Fruit fly (Drosophila melanogaster) whole organism, embryonic: Measurements from ENCODE around the gene meep.

ENCODE experiments used
- Adf1 ChIP-seq: fragments of 200-800 bp; sonication (Bioruptor generic); IDR thresholded peaks from 2 replicates; pipeline ENCODE4 v1.3.6; 2022; ENCODE audit warnings: missing biosample characterization, missing genetic modification characterization
- Antp ChIP-seq: fragments of 200-800 bp; sonication (Bioruptor generic); optimal IDR thresholded peaks from 3 replicates; lab custom pipeline; 2016; ENCODE audit warnings: missing biosample characterization, missing genetic modification characterization
- CG10654 ChIP-seq: fragments of 200-800 bp; sonication (Bioruptor generic); optimal IDR thresholded peaks from 2 replicates; lab custom pipeline; 2016; ENCODE audit warnings: missing biosample characterization, missing genetic modification characterization
- CG11695 ChIP-seq: fragments of 200-800 bp; sonication (Bioruptor generic); IDR thresholded peaks from 3 replicates; pipeline ENCODE4 v1.3.6; 2022; ENCODE audit warnings: missing biosample characterization, missing genetic modification characterization
- CG12659 ChIP-seq: fragments of 200-800 bp; sonication (Bioruptor generic); optimal IDR thresholded peaks from 3 replicates; lab custom pipeline; 2017; ENCODE audit warnings: mild to moderate bottlenecking, missing biosample characterization, missing genetic modification reagents, missing genetic modification characterization
- CG12744 ChIP-seq: fragments of 200-800 bp; sonication (Bioruptor generic); optimal IDR thresholded peaks from 2 replicates; lab custom pipeline; 2016; ENCODE audit warnings: missing biosample characterization, missing genetic modification characterization
- CG13296 ChIP-seq: fragments of 200-800 bp; sonication (Bioruptor generic); optimal IDR thresholded peaks from 3 replicates; lab custom pipeline; 2018; ENCODE audit warnings: missing biosample characterization, mild to moderate bottlenecking, missing genetic modification characterization
- CG15601 ChIP-seq: fragments of 200-800 bp; sonication (Bioruptor generic); optimal IDR thresholded peaks from 3 replicates; lab custom pipeline; 2019; ENCODE audit warnings: missing biosample characterization, mild to moderate bottlenecking, missing genetic modification characterization, moderate library complexity
- CG2875 ChIP-seq: fragments of 200-800 bp; sonication (Bioruptor generic); optimal IDR thresholded peaks from 2 replicates; lab custom pipeline; 2017; ENCODE audit warnings: missing biosample characterization, mild to moderate bottlenecking, missing genetic modification characterization, missing genetic modification reagents
- CG32532 ChIP-seq: fragments of 200-800 bp; sonication (Bioruptor generic); IDR thresholded peaks from 2 replicates; pipeline ENCODE4 v1.3.6; 2022; ENCODE audit warnings: missing biosample characterization, missing genetic modification characterization
- CG3847 ChIP-seq: fragments of 200-800 bp; sonication (Bioruptor generic); IDR thresholded peaks from 2 replicates; pipeline ENCODE4 v1.3.6; 2022; ENCODE audit warnings: missing biosample characterization, missing genetic modification characterization
- CG42726 ChIP-seq: fragments of 200-800 bp; sonication (Bioruptor generic); IDR thresholded peaks from 2 replicates; pipeline ENCODE4 v1.3.6; 2022; ENCODE audit warnings: missing biosample characterization, missing genetic modification characterization; ENCODE audit not compliant: partially characterized antibody
- CG4282 ChIP-seq: fragments of 200-800 bp; sonication (Bioruptor generic); optimal IDR thresholded peaks from 2 replicates; lab custom pipeline; 2016; ENCODE audit warnings: missing biosample characterization, missing genetic modification characterization
- CG4854 ChIP-seq: fragments of 200-800 bp; sonication (Bioruptor generic); optimal IDR thresholded peaks from 2 replicates; lab custom pipeline; 2016; ENCODE audit warnings: missing biosample characterization, missing genetic modification characterization, inconsistent platforms
- CG6689 ChIP-seq: fragments of 200-800 bp; sonication (Bioruptor generic); IDR thresholded peaks from 2 replicates; pipeline ENCODE4 v1.3.6; 2022; ENCODE audit warnings: missing biosample characterization, missing genetic modification characterization
- CG7928 ChIP-seq: fragments of 200-800 bp; sonication (Bioruptor generic); optimal IDR thresholded peaks from 2 replicates; lab custom pipeline; 2017; ENCODE audit warnings: missing biosample characterization, mild to moderate bottlenecking, missing genetic modification characterization
- CG9817 ChIP-seq: fragments of 200-800 bp; sonication (Bioruptor generic); optimal IDR thresholded peaks from 2 replicates; lab custom pipeline; 2018; ENCODE audit warnings: missing biosample characterization, mild to moderate bottlenecking, missing genetic modification characterization, moderate library complexity
- CoRest ChIP-seq: fragments of 200-800 bp; sonication (Bioruptor generic); optimal IDR thresholded peaks from 3 replicates; lab custom pipeline; 2018; ENCODE audit warnings: missing biosample characterization, mild to moderate bottlenecking, missing genetic modification characterization, moderate library complexity
- CrebB ChIP-seq: fragments of 200-800 bp; sonication (Bioruptor generic); optimal IDR thresholded peaks from 3 replicates; lab custom pipeline; 2018; ENCODE audit warnings: missing biosample characterization, mild to moderate bottlenecking, missing genetic modification characterization
- Dad ChIP-seq: fragments of 200-800 bp; sonication (Bioruptor generic); optimal IDR thresholded peaks from 3 replicates; lab custom pipeline; 2016; ENCODE audit warnings: missing biosample characterization, missing genetic modification characterization
- Drgx ChIP-seq: fragments of 200-800 bp; sonication (Bioruptor generic); IDR thresholded peaks from 2 replicates; pipeline ENCODE4 v1.3.6; 2022; ENCODE audit warnings: missing biosample characterization, missing genetic modification characterization
- HLHmδ ChIP-seq: fragments of 200-800 bp; sonication (Bioruptor generic); optimal IDR thresholded peaks from 2 replicates; lab custom pipeline; 2018; ENCODE audit warnings: missing biosample characterization, mild to moderate bottlenecking, missing genetic modification characterization, moderate library complexity
- HmgZ ChIP-seq: fragments of 200-800 bp; sonication (Bioruptor generic); optimal IDR thresholded peaks from 2 replicates; lab custom pipeline; 2018; ENCODE audit warnings: missing biosample characterization, mild to moderate bottlenecking, missing genetic modification characterization
- Jarid2 ChIP-seq: fragments of 200-800 bp; sonication (Bioruptor generic); optimal IDR thresholded peaks from 3 replicates; lab custom pipeline; 2017; ENCODE audit warnings: mild to moderate bottlenecking, missing biosample characterization, missing genetic modification reagents, missing genetic modification characterization
- Mrtf ChIP-seq: fragments of 200-800 bp; sonication (Bioruptor generic); IDR thresholded peaks from 3 replicates; pipeline ENCODE4 v1.3.6; 2022; ENCODE audit warnings: missing biosample characterization, missing genetic modification characterization
- Opbp ChIP-seq: fragments of 200-800 bp; sonication (Bioruptor generic); IDR thresholded peaks from 3 replicates; pipeline ENCODE4 v1.3.6; 2022; ENCODE audit warnings: missing biosample characterization, missing genetic modification characterization; ENCODE audit not compliant: partially characterized antibody
- Rx ChIP-seq: fragments of 200-800 bp; sonication (Bioruptor generic); IDR thresholded peaks from 2 replicates; pipeline ENCODE4 v1.3.6; 2022; ENCODE audit warnings: missing biosample characterization, missing genetic modification characterization
- Sox102F ChIP-seq: fragments of 200-800 bp; sonication (Bioruptor generic); optimal IDR thresholded peaks from 2 replicates; lab custom pipeline; 2018; ENCODE audit warnings: missing biosample characterization, mild to moderate bottlenecking, missing genetic modification characterization, moderate library complexity
- Stat92E ChIP-seq, 3 experiments: fragments of >200 bp in 2 of 3; fragments of 200-800 bp in 1 of 3; sonication (Bioruptor generic) in 1 of 3; optimal IDR thresholded peaks; 2 replicates each; lab custom pipeline; 2017 to 2019; ENCODE audit warnings: missing biosample characterization in 3 of 3, missing genetic modification characterization in 3 of 3, mild to moderate bottlenecking in 1 of 3, moderate library complexity in 1 of 3
- bowl ChIP-seq: fragments of 200-800 bp; sonication (Bioruptor generic); IDR thresholded peaks from 2 replicates; pipeline ENCODE4 v1.3.6; 2022; ENCODE audit warnings: missing biosample characterization, missing genetic modification characterization
- corto ChIP-seq: fragments of 200-800 bp; sonication (Bioruptor generic); optimal IDR thresholded peaks from 2 replicates; lab custom pipeline; 2016; ENCODE audit warnings: missing biosample characterization, mild to moderate bottlenecking, missing genetic modification characterization, moderate library complexity
- dm ChIP-seq: fragments of 200-800 bp; sonication (Bioruptor generic); optimal IDR thresholded peaks from 3 replicates; lab custom pipeline; 2016; ENCODE audit warnings: missing biosample characterization, missing genetic modification characterization
- esg ChIP-seq: fragments of 200-800 bp; sonication (Bioruptor generic); conservative IDR thresholded peaks from 2 replicates; pipeline ENCODE4 v1.3.6; 2022; ENCODE audit warnings: missing biosample characterization, missing genetic modification characterization
- kni ChIP-seq: fragments of 200-800 bp; sonication (Bioruptor generic); optimal IDR thresholded peaks from 3 replicates; lab custom pipeline; 2017; ENCODE audit warnings: mild to moderate bottlenecking, missing biosample characterization, missing genetic modification reagents, missing genetic modification characterization
- lab ChIP-seq: fragments of 200-800 bp; sonication (Bioruptor generic); optimal IDR thresholded peaks from 3 replicates; lab custom pipeline; 2017; ENCODE audit warnings: missing biosample characterization, missing genetic modification characterization, mild to moderate bottlenecking, moderate library complexity, missing genetic modification reagents
- lmd ChIP-seq: fragments of 200-800 bp; sonication (Bioruptor generic); IDR thresholded peaks from 2 replicates; pipeline ENCODE4 v1.3.6; 2022; ENCODE audit warnings: missing biosample characterization, missing genetic modification characterization
- maf-S ChIP-seq: fragments of 200-800 bp; sonication (Bioruptor generic); optimal IDR thresholded peaks from 2 replicates; lab custom pipeline; 2016; ENCODE audit warnings: missing biosample characterization, missing genetic modification characterization
- otp ChIP-seq: fragments of 200-800 bp; sonication (Bioruptor generic); IDR thresholded peaks from 3 replicates; pipeline ENCODE4, ENCODE4 v1.3.6; 2022; ENCODE audit warnings: missing biosample characterization, missing genetic modification characterization
- prd ChIP-seq, 3 experiments: fragments of >200 bp in 2 of 3; fragments of 200-800 bp in 1 of 3; sonication (Bioruptor generic) in 1 of 3; optimal IDR thresholded peaks in 2 of 3; IDR thresholded peaks in 1 of 3; 2 replicates in 2 of 3; 3 replicates in 1 of 3; pipeline versions ENCODE4 v1.3.6 to Lab custom; 2017 to 2022; ENCODE audit warnings: missing biosample characterization in 1 of 3, missing genetic modification characterization in 1 of 3
- rib ChIP-seq: fragments of 200-800 bp; sonication (Bioruptor generic); IDR thresholded peaks from 2 replicates; pipeline ENCODE4 v1.3.6; 2022; ENCODE audit warnings: missing biosample characterization, missing genetic modification characterization
- row ChIP-seq: fragments of 200-800 bp; sonication (Bioruptor generic); IDR thresholded peaks from 3 replicates; pipeline ENCODE4 v1.3.6; 2022; ENCODE audit warnings: missing biosample characterization, missing genetic modification characterization
- sens ChIP-seq: fragments of 200-800 bp; sonication (Bioruptor generic); peaks from one replicate; lab custom pipeline; 2016; ENCODE audit warnings: missing biosample characterization, missing genetic modification characterization
- slou ChIP-seq: fragments of 200-800 bp; sonication (Bioruptor generic); optimal IDR thresholded peaks from 3 replicates; lab custom pipeline; 2016; ENCODE audit warnings: missing biosample characterization, missing genetic modification characterization
- sr ChIP-seq: fragments of 200-800 bp; sonication (Bioruptor generic); IDR thresholded peaks from 3 replicates; pipeline ENCODE4 v1.3.6; 2022; ENCODE audit warnings: missing biosample characterization, missing genetic modification characterization
- tin ChIP-seq: fragments of 200-800 bp; sonication (Bioruptor generic); optimal IDR thresholded peaks from 3 replicates; lab custom pipeline; 2016; ENCODE audit warnings: missing biosample characterization, missing genetic modification characterization
- trem ChIP-seq: fragments of 200-800 bp; optimal IDR thresholded peaks from 3 replicates; lab custom pipeline; 2019; ENCODE audit warnings: missing biosample characterization, mild to moderate bottlenecking, missing genetic modification characterization, moderate library complexity
- tup ChIP-seq: fragments of 200-800 bp; sonication (Bioruptor generic); optimal IDR thresholded peaks from 2 replicates; lab custom pipeline; 2016; ENCODE audit warnings: missing biosample characterization, mild to moderate bottlenecking, missing genetic modification characterization, moderate library complexity
- tx ChIP-seq: fragments of 200-800 bp; sonication (Bioruptor generic); optimal IDR thresholded peaks from 2 replicates; lab custom pipeline; 2016; ENCODE audit warnings: missing biosample characterization, missing genetic modification characterization
- usp ChIP-seq: fragments of >200 bp; optimal IDR thresholded peaks from 2 replicates; lab custom pipeline; 2017; ENCODE audit warnings: missing biosample characterization, missing genetic modification characterization
- zen2 ChIP-seq: fragments of 200-800 bp; sonication (Bioruptor generic); IDR thresholded peaks from 3 replicates; pipeline ENCODE4 v1.3.6; 2022; ENCODE audit warnings: missing biosample characterization, missing genetic modification characterization; ENCODE audit not compliant: partially characterized antibody

Gene meep

dm6 chr3L:1193123-1193844 lies 9.6 kb downstream of the meep start, which contains the start of gene Trhn (continued):
- TF ChIP-seq CG6689 (GFP tag; lab: Robert Waterston, UW) (no peak), dm (GFP tag; lab: Kevin White, UChicago) (no peak), Drgx (GFP tag; lab: Robert Waterston, UW) (no peak), CG12659 (GFP tag; lab: Kevin White, UChicago) (no peak), CG7928 (GFP tag; lab: Kevin White, UChicago) (no peak), CoRest (tag; lab: Kevin White, UChicago) (peak; percentile 10), Dad (GFP tag; lab: Kevin White, UChicago) (no peak), zen2 (GFP tag; lab: Robert Waterston, UW) (no peak), tup (GFP tag; lab: Kevin White, UChicago) (no peak), maf-S (GFP tag; lab: Kevin White, UChicago) (no peak), CG13296 (GFP tag; lab: Kevin White, UChicago) (peak; percentile 26), esg (GFP tag; lab: Robert Waterston, UW) (no peak), Rx (GFP tag; lab: Robert Waterston, UW) (no peak), usp (GFP tag; lab: Kevin White, UChicago) (no peak), Adf1 (no peak), HLHmδ (GFP tag; lab: Kevin White, UChicago) (no peak), sr (GFP tag; lab: Robert Waterston, UW) (no peak), CG32532 (GFP tag; lab: Robert Waterston, UW) (no peak), Jarid2 (GFP tag; lab: Kevin White, UChicago) (no peak), kni (GFP tag; lab: Kevin White, UChicago) (no peak), CrebB (tag; lab: Kevin White, UChicago) (no peak), rib (GFP tag; lab: Robert Waterston, UW) (no peak), CG10654 (GFP tag; lab: Kevin White, UChicago) (no peak), CG42726 (GFP tag; lab: Robert Waterston, UW) (no peak), CG12744 (GFP tag; lab: Kevin White, UChicago) (no peak), slou (no peak), corto (GFP tag; lab: Kevin White, UChicago) (no peak), prd (optimal IDR thresholded peaks at IDR 0.05; lab: Kevin White, UChicago) (no peak), prd (GFP tag; IDR thresholded peaks at IDR 0.05; lab: Robert Waterston, UW) (no peak), Stat92E (GFP tag; optimal IDR thresholded peaks at IDR 0.05; lab: Kevin White, UChicago) (no peak), bowl (no peak), HmgZ (tag; lab: Kevin White, UChicago) (no peak), Mrtf (GFP tag; lab: Robert Waterston, UW) (no peak), row (GFP tag; lab: Robert Waterston, UW) (peak; percentile 50; the same call in 2 of the 3 replicates), CG4854 (GFP tag; lab: Kevin White, UChicago) (no peak), Antp (GFP tag; lab: Kevin White, UChicago) (no peak), Opbp (no peak), CG3847 (GFP tag; lab: Robert Waterston, UW) (no peak), CG4282 (GFP tag; lab: Kevin White, UChicago) (no peak), Sox102F (GFP tag; lab: Kevin White, UChicago) (peak; percentile 20), CG15601 (no peak), CG9817 (tag; lab: Kevin White, UChicago) (no peak), lab (GFP tag; lab: Kevin White, UChicago) (peak; percentile 57), CG2875 (GFP tag; lab: Kevin White, UChicago) (no peak), trem (tag; lab: Kevin White, UChicago) (no peak), lmd (no peak; the same call in 1 of the 2 replicates), tx (no peak), tin (GFP tag; lab: Kevin White, UChicago) (no peak), CG11695 (GFP tag; lab: Robert Waterston, UW) (no peak), sens (GFP tag; lab: Kevin White, UChicago) (peak; percentile 58), otp (GFP tag; lab: Robert Waterston, UW) (no peak)
